Worm (Caenorhabditis elegans): ENCODE measurements around the gene srbc-12.

srbc-12 gene

DNA sequence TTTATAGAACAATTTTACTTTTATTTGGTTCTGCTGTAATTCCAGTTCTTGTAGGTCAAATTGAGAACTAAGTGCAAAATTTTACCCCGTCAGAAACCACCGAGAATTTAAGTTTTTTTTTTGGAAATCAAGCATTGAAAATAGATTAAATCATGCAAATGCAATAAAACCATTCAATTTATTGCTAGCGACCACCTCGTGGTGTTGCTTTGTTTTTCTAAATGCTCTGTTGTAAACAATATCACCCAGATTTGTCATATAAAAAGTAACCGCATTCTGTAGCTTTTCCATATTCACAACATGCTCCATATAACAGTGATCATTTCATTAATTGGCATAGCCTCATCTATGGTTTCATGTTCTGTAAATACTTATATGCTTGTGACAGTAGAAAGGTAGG, at the start of gene srbc-12:
TSS of gene srbc-12 (plus strand) at position 301 of the 400 bp plus-strand sequence.
- no peak for TF ChIP-seq mab-5 (tag; optimal IDR thresholded peaks at IDR 0.05)
- no peak for TF ChIP-seq cnd-1 (tag; optimal IDR thresholded peaks at IDR 0.05)
- no peak for TF ChIP-seq hlh-1 (tag; optimal IDR thresholded peaks at IDR 0.05)
- no peak for TF ChIP-seq nhr-28 (tag; optimal IDR thresholded peaks at IDR 0.05)
- no peak for TF ChIP-seq drap-1 (GFP tag; optimal IDR thresholded peaks at IDR 0.05)
- no peak for TF ChIP-seq lin-13 (tag; optimal IDR thresholded peaks at IDR 0.05)
- no peak for TF ChIP-seq mep-1 (tag; optimal IDR thresholded peaks at IDR 0.05)
- no peak for TF ChIP-seq M03D4.4 (tag; optimal IDR thresholded peaks at IDR 0.05)
- no peak for TF ChIP-seq snpc-4 (tag; optimal IDR thresholded peaks at IDR 0.05)
- TF ChIP-seq pha-4 (tag; optimal IDR thresholded peaks at IDR 0.05): no peak
- no peak for TF ChIP-seq zip-8 (tag; optimal IDR thresholded peaks at IDR 0.05)
- TF ChIP-seq nhr-2 (tag; optimal IDR thresholded peaks at IDR 0.05): no peak
- no peak for TF ChIP-seq ceh-43 (GFP tag; optimal IDR thresholded peaks at IDR 0.05)
- no peak for TF ChIP-seq sptf-1 (tag; optimal IDR thresholded peaks at IDR 0.05)
- TF ChIP-seq elt-1 (tag; optimal IDR thresholded peaks at IDR 0.05; ENCODE audit: borderline replicate concordance, insufficient read depth): no peak

DNA sequence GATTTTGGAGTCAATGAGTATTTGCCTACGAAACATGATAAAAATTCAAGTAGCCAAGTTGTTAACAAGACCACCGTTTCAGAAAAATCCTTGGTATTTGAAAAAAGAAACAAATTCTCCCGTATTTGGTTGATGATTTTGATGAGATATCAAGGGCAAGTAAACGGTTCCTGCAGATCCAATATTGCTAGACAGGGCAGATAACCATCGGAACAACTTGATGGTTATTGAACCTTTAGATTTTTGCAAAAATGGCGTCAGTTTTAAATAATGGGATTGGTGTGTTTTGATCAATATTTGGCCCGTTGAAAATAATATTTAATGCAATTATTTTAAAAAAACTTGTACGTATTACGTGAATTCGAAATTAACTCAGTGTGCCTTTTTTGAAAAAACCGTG, 49.3 kb upstream of the srbc-12 start:
- peak; percentile 38 for TF ChIP-seq elt-1 (tag; optimal IDR thresholded peaks at IDR 0.05; ENCODE audit: borderline replicate concordance, insufficient read depth)
- TF ChIP-seq lsy-2 (tag; optimal IDR thresholded peaks at IDR 0.05): no peak

DNA sequence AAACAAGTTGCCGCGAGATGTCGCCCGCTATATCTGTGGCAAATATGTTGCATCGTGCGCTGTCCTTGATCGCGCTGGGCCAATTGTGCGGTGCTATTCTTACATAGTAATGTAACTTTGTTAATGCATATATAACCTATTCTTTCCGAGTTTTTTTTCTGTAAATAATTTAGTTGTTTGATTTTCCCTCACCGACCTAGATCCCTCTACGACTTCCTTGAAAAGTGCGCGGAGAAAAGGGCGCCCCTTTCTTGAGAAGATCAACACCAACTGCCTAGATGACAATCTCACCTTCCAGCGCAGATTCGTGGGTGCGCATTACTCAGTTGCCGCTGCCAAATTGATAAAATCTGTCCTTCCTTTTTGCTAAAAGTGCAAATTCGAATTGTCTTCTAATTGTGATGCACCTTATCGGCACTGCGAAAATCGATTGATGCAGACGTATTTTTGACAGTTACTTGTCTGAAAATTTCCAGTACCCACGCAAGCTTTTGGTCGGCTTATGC, 48.0 kb upstream of the srbc-12 start:
- TF ChIP-seq mep-1 (tag; optimal IDR thresholded peaks at IDR 0.05) (no peak), elt-1 (tag; optimal IDR thresholded peaks at IDR 0.05; ENCODE audit: borderline replicate concordance, insufficient read depth) (peak; percentile 85)

DNA sequence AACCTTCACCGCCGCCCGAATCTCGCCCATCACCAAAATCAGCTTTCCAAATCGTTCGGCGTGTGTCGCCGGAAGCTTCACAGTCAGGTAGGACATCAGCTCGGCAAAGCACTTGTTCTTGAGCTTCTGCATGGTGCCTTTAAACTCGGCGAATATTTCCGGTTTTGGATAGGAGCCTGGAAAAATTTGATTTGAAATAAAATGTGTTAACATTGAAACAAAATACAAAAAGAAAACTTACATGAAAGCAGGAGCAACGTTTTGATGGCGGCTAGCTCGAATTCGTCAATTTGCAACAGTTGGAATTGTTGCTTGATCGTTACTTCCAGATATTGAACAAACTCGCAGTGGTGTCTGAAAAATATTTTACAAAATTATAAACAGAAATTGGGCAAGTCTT, 46.9 kb upstream of the srbc-12 start:
- no peak for TF ChIP-seq hlh-1 (tag; optimal IDR thresholded peaks at IDR 0.05)
- no peak for TF ChIP-seq zip-8 (tag; optimal IDR thresholded peaks at IDR 0.05)
- TF ChIP-seq cnd-1 (tag; optimal IDR thresholded peaks at IDR 0.05): no peak
- no peak for TF ChIP-seq nhr-237 (tag; optimal IDR thresholded peaks at IDR 0.05)
- TF ChIP-seq ham-2 (GFP tag; optimal IDR thresholded peaks at IDR 0.05): no peak
- no peak for TF ChIP-seq flh-1 (GFP tag; optimal IDR thresholded peaks at IDR 0.05)
- no peak for TF ChIP-seq unc-39 (tag; optimal IDR thresholded peaks at IDR 0.05)

DNA sequence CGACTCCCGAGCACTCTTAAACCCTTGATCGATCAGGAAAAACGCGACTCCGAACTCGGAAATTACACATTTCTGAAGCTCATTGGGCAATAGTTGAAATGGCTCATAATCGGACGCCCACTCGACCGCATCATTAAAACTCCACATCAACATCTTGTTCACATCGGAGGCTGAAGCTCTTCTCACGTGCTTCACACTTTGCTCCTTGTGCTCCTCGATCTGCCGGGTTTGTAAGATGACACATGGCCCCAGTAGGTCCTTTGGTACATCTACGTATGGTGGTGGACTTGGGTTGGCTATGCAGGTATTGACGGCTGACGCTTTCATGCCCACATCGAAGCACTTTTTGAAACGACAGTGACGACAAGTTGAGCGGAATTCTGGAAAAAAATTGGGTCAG, 46.1 kb upstream of the srbc-12 start:
- TF ChIP-seq unc-39 (tag; optimal IDR thresholded peaks at IDR 0.05) (no peak), nhr-12 (tag; optimal IDR thresholded peaks at IDR 0.05) (no peak), ceh-83 (GFP tag; optimal IDR thresholded peaks at IDR 0.05) (no peak), nhr-76 (tag; optimal IDR thresholded peaks at IDR 0.05) (no peak), sptf-1 (tag; optimal IDR thresholded peaks at IDR 0.05) (no peak), ham-2 (GFP tag; optimal IDR thresholded peaks at IDR 0.05) (no peak), unc-62 (GFP tag; optimal IDR thresholded peaks at IDR 0.05) (no peak), zip-8 (tag; optimal IDR thresholded peaks at IDR 0.05) (no peak), unc-120 (tag; optimal IDR thresholded peaks at IDR 0.05; ENCODE audit: poor library complexity, severe bottlenecking) (no peak), lin-13 (tag; optimal IDR thresholded peaks at IDR 0.05) (no peak), mab-5 (tag; optimal IDR thresholded peaks at IDR 0.05) (no peak), ceh-43 (GFP tag; optimal IDR thresholded peaks at IDR 0.05) (no peak), mep-1 (tag; optimal IDR thresholded peaks at IDR 0.05) (no peak), flh-1 (GFP tag; optimal IDR thresholded peaks at IDR 0.05) (no peak), nhr-28 (tag; optimal IDR thresholded peaks at IDR 0.05) (no peak), cnd-1 (tag; optimal IDR thresholded peaks at IDR 0.05) (no peak), nhr-237 (tag; optimal IDR thresholded peaks at IDR 0.05) (no peak), sem-2 (GFP tag; optimal IDR thresholded peaks at IDR 0.05) (no peak), ces-1 (GFP tag; optimal IDR thresholded peaks at IDR 0.05) (no peak), M03D4.4 (tag; optimal IDR thresholded peaks at IDR 0.05) (no peak)

DNA sequence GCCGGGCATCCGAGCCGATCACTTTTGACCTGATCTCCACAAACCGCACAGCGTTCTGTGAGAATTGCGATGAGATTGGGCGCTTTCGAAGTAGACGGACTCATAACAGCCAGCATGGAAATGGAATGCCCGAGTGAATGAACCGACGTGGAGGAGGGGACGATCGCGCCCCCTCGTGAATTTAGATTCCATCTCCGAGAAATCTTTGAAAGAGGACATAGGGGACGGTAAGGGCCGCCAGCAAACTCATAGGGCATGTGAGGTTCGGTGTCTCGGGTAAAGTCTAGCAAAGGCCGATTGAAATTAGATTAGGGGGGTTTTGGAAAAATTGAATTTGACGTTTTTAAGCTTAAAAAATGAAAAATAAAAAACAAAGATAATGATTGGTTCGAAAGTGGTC, 45.1 kb upstream of the srbc-12 start, which contains the start of gene nhr-270:
TSS of gene nhr-270 (minus strand) at position 257 of the 400 bp plus-strand sequence.
- peak; percentile 36 for TF ChIP-seq elt-1 (tag; optimal IDR thresholded peaks at IDR 0.05; ENCODE audit: borderline replicate concordance, insufficient read depth)
- no peak for TF ChIP-seq lin-32 (GFP tag; optimal IDR thresholded peaks at IDR 0.05)
